Fruit fly (Drosophila melanogaster) whole organism, prepupa: ENCODE data around the gene pit.

Experiments
- CG10631 ChIP-seq: fragments of 200-800 bp; sonication (Bioruptor generic); optimal IDR thresholded peaks from 2 replicates; lab custom pipeline; 2016; ENCODE audit warnings: missing biosample characterization, missing genetic modification characterization
- CG10669 ChIP-seq: fragments of 200-800 bp; sonication (Bioruptor generic); optimal IDR thresholded peaks from 3 replicates; lab custom pipeline; 2018; ENCODE audit warnings: missing biosample characterization, mild to moderate bottlenecking, missing genetic modification characterization, moderate library complexity
- CG11294 ChIP-seq: fragments of 200-800 bp; sonication (Bioruptor generic); IDR thresholded peaks from 2 replicates; pipeline ENCODE4 v1.3.6; 2022; ENCODE audit warnings: missing biosample characterization, missing genetic modification characterization
- CG11762 ChIP-seq: fragments of 200-800 bp; sonication (Bioruptor generic); optimal IDR thresholded peaks from 3 replicates; lab custom pipeline; 2016; ENCODE audit warnings: missing biosample characterization, missing genetic modification characterization; ENCODE audit not compliant: insufficient read depth
- CG11902 ChIP-seq: fragments of 200-800 bp; sonication (Bioruptor generic); optimal IDR thresholded peaks from 3 replicates; lab custom pipeline; 2016; ENCODE audit warnings: missing biosample characterization, missing genetic modification characterization
- CG15336 ChIP-seq: fragments of 200-800 bp; sonication (Bioruptor generic); IDR thresholded peaks from 2 replicates; pipeline ENCODE4 v1.3.6; 2022; ENCODE audit warnings: missing biosample characterization, missing genetic modification characterization
- CG1621 ChIP-seq: fragments of 200-800 bp; sonication (Bioruptor generic); optimal IDR thresholded peaks from 3 replicates; lab custom pipeline; 2018; ENCODE audit warnings: missing biosample characterization, mild to moderate bottlenecking, missing genetic modification characterization
- CG16779 ChIP-seq: fragments of 200-800 bp; sonication (Bioruptor generic); optimal IDR thresholded peaks from 3 replicates; lab custom pipeline; 2017; ENCODE audit warnings: missing biosample characterization, mild to moderate bottlenecking, missing genetic modification characterization
- CG31627 ChIP-seq: fragments of 200-800 bp; sonication (Bioruptor generic); optimal IDR thresholded peaks from 3 replicates; lab custom pipeline; 2016; ENCODE audit warnings: missing biosample characterization, missing genetic modification characterization
- CG32006 ChIP-seq: fragments of 200-800 bp; sonication (Bioruptor generic); optimal IDR thresholded peaks from 3 replicates; lab custom pipeline; 2017; ENCODE audit warnings: missing biosample characterization, mild to moderate bottlenecking, missing genetic modification characterization
- CG34406 ChIP-seq: fragments of 200-800 bp; sonication (Bioruptor generic); optimal IDR thresholded peaks from 3 replicates; lab custom pipeline; 2016; ENCODE audit warnings: missing biosample characterization, missing genetic modification characterization
- CG3919 ChIP-seq: fragments of 200-800 bp; sonication (Bioruptor generic); optimal IDR thresholded peaks from 3 replicates; lab custom pipeline; 2016; ENCODE audit warnings: missing biosample characterization, missing genetic modification characterization
- CG4318 ChIP-seq: fragments of 200-800 bp; sonication (Bioruptor generic); optimal IDR thresholded peaks from 3 replicates; lab custom pipeline; 2017; ENCODE audit warnings: missing biosample characterization, mild to moderate bottlenecking, missing genetic modification characterization
- CG6163 ChIP-seq: fragments of 200-800 bp; sonication (Bioruptor generic); IDR thresholded peaks from 3 replicates; pipeline ENCODE4 v1.3.6; 2022; ENCODE audit warnings: missing biosample characterization, missing genetic modification characterization
- CG6276 ChIP-seq: fragments of 200-800 bp; sonication (Bioruptor generic); optimal IDR thresholded peaks from 2 replicates; lab custom pipeline; 2017; ENCODE audit warnings: missing biosample characterization, mild to moderate bottlenecking, missing genetic modification characterization
- CG6808 ChIP-seq: fragments of 200-800 bp; sonication (Bioruptor generic); optimal IDR thresholded peaks from 3 replicates; lab custom pipeline; 2017; ENCODE audit warnings: missing biosample characterization, missing genetic modification characterization, mild to moderate bottlenecking, moderate library complexity, missing genetic modification reagents
- CG7368 ChIP-seq: fragments of 200-800 bp; sonication (Bioruptor generic); optimal IDR thresholded peaks from 3 replicates; lab custom pipeline; 2016; ENCODE audit warnings: missing biosample characterization, missing genetic modification characterization
- CG8119 ChIP-seq: fragments of 200-800 bp; sonication (Bioruptor generic); IDR thresholded peaks from 3 replicates; pipeline ENCODE4 v1.3.6; 2022; ENCODE audit warnings: missing biosample characterization, missing genetic modification characterization
- CG8319 ChIP-seq: fragments of 200-800 bp; sonication (Bioruptor generic); optimal IDR thresholded peaks from 3 replicates; lab custom pipeline; 2016; ENCODE audit warnings: missing biosample characterization, missing genetic modification characterization
- CG8632 ChIP-seq: fragments of 200-800 bp; sonication (Bioruptor generic); optimal IDR thresholded peaks from 3 replicates; lab custom pipeline; 2016; ENCODE audit warnings: missing biosample characterization, missing genetic modification characterization
- Eip78C ChIP-seq: fragments of 200-800 bp; sonication (Bioruptor generic); peaks from one replicate; lab custom pipeline; 2016; ENCODE audit warnings: missing biosample characterization, missing genetic modification characterization
- Ets21C ChIP-seq: fragments of 200-800 bp; sonication (Bioruptor generic); optimal IDR thresholded peaks from 3 replicates; lab custom pipeline; 2016; ENCODE audit warnings: missing biosample characterization, missing genetic modification characterization
- Ets96B ChIP-seq: fragments of 200-800 bp; optimal IDR thresholded peaks from 2 replicates; lab custom pipeline; 2019; ENCODE audit warnings: missing biosample characterization, mild to moderate bottlenecking, missing genetic modification characterization, moderate library complexity
- Gug ChIP-seq: fragments of 200-800 bp; sonication (Bioruptor generic); IDR thresholded peaks from 2 replicates; pipeline ENCODE4 v1.3.6; 2022; ENCODE audit warnings: missing biosample characterization, missing genetic modification characterization
- Hr38 ChIP-seq: sonication (Bioruptor generic); optimal IDR thresholded peaks from 2 replicates; lab custom pipeline; 2016; ENCODE audit warnings: missing biosample characterization, missing genetic modification characterization
- Hr4 ChIP-seq: fragments of 200-800 bp; sonication (Bioruptor generic); optimal IDR thresholded peaks from 3 replicates; lab custom pipeline; 2016; ENCODE audit warnings: missing biosample characterization, missing genetic modification characterization
- Met ChIP-seq: fragments of 200-800 bp; sonication (Bioruptor generic); optimal IDR thresholded peaks from 3 replicates; lab custom pipeline; 2016; ENCODE audit warnings: missing biosample characterization, missing genetic modification characterization
- OdsH ChIP-seq: fragments of 200-800 bp; sonication (Bioruptor generic); optimal IDR thresholded peaks from 3 replicates; lab custom pipeline; 2016; ENCODE audit warnings: missing biosample characterization, missing genetic modification characterization
- Smox ChIP-seq: fragments of 200-800 bp; sonication (Bioruptor generic); optimal IDR thresholded peaks from 3 replicates; lab custom pipeline; 2016; ENCODE audit warnings: missing biosample characterization, missing genetic modification characterization
- Sox102F ChIP-seq: fragments of 200-800 bp; sonication (Bioruptor generic); optimal IDR thresholded peaks from 2 replicates; lab custom pipeline; 2016; ENCODE audit warnings: missing biosample characterization, mild to moderate bottlenecking, missing genetic modification characterization
- Sox15 ChIP-seq: fragments of 200-800 bp; sonication (Bioruptor generic); optimal IDR thresholded peaks from 3 replicates; lab custom pipeline; 2016; ENCODE audit warnings: missing biosample characterization, missing genetic modification characterization
- achi ChIP-seq: fragments of 200-800 bp; sonication (Bioruptor generic); optimal IDR thresholded peaks from 3 replicates; lab custom pipeline; 2016; ENCODE audit warnings: missing biosample characterization, missing genetic modification characterization
- acj6 ChIP-seq: fragments of 200-800 bp; sonication (Bioruptor generic); optimal IDR thresholded peaks from 3 replicates; lab custom pipeline; 2016; ENCODE audit warnings: missing biosample characterization, missing genetic modification characterization
- eg ChIP-seq: fragments of 200-800 bp; sonication (Bioruptor generic); IDR thresholded peaks from 3 replicates; pipeline ENCODE4 v1.3.6; 2022; ENCODE audit warnings: missing biosample characterization, missing genetic modification characterization
- esn ChIP-seq: fragments of 200-800 bp; sonication (Bioruptor generic); optimal IDR thresholded peaks from 2 replicates; lab custom pipeline; 2016; ENCODE audit warnings: missing biosample characterization, mild to moderate bottlenecking, missing genetic modification characterization, moderate library complexity
- fd59A ChIP-seq: fragments of 200-800 bp; sonication (Bioruptor generic); optimal IDR thresholded peaks from 2 replicates; lab custom pipeline; 2017; ENCODE audit warnings: missing biosample characterization, mild to moderate bottlenecking, missing genetic modification characterization, missing genetic modification reagents
- fd85E ChIP-seq: fragments of 200-800 bp; sonication (Bioruptor generic); optimal IDR thresholded peaks from 3 replicates; lab custom pipeline; 2016; ENCODE audit warnings: missing biosample characterization, missing genetic modification characterization
- lz ChIP-seq: fragments of 200-800 bp; sonication (Bioruptor generic); optimal IDR thresholded peaks from 3 replicates; lab custom pipeline; 2016; ENCODE audit warnings: missing biosample characterization, missing genetic modification characterization
- salr ChIP-seq, 2 experiments: fragments of 200-800 bp; sonication (Bioruptor generic); optimal IDR thresholded peaks; 3 replicates each; lab custom pipeline; 2016 to 2018; ENCODE audit warnings: missing biosample characterization in 2 of 2, missing genetic modification characterization in 2 of 2, mild to moderate bottlenecking in 1 of 2
- spab ChIP-seq: fragments of 200-800 bp; sonication (Bioruptor generic); optimal IDR thresholded peaks from 2 replicates; lab custom pipeline; 2017; ENCODE audit warnings: missing biosample characterization, mild to moderate bottlenecking, missing genetic modification characterization, missing genetic modification reagents
- svp ChIP-seq: fragments of 200-800 bp; sonication (Bioruptor generic); peaks from one replicate; lab custom pipeline; 2016; ENCODE audit warnings: missing biosample characterization, missing genetic modification characterization
- vri ChIP-seq: fragments of 200-800 bp; sonication (Bioruptor generic); optimal IDR thresholded peaks from 3 replicates; lab custom pipeline; 2016; ENCODE audit warnings: missing biosample characterization, mild to moderate bottlenecking, missing genetic modification characterization

Gene pit

DNA sequence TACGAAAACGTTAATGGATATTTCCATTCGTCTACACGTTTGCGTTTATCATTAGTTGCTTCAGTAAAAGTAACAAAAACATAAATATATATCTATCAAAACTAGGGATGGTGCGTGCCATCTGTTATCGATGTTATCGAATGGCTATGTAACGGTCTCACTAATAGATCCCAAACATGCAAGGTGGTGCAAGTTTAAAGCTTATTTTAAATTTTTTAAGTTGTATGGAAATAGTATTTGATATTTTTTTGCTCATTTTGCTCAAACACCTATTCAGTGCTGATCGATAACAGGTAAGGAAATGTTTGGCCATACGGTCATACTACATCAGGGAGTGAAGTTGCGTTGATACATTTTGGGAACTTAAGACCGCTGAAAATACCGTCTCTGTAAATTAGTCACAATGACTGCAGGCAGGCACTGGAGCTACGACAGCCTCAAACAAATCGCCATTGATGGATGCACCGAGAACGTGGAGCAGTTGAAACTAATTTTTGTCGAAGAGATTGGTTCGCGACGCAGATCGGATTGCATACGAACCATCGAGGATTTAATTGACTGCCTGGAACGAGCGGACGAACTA, at the start of gene pit, which contains the start of the genes CG45099, CG6015 and Fadd:
pit (plus strand) TSS at position 139 of the 583 bp plus-strand sequence.
CG45099 (minus strand) TSS at position 127 of the 583 bp plus-strand sequence.
CG6015 (minus strand) TSS at position 127 of the 583 bp plus-strand sequence.
Fadd (plus strand) TSS at position 296 of the 583 bp plus-strand sequence.
- TF ChIP-seq CG32006 (no peak), esn (GFP tag; lab: Kevin White, UChicago) (peak; percentile 30), Sox102F (GFP tag; lab: Kevin White, UChicago) (no peak), Smox (GFP tag; lab: Kevin White, UChicago) (no peak), eg (GFP tag; lab: Robert Waterston, UW) (no peak), CG34406 (GFP tag; lab: Kevin White, UChicago) (no peak), Eip78C (GFP tag; lab: Kevin White, UChicago) (peak; percentile 70), CG11294 (no peak), CG11902 (GFP tag; lab: Kevin White, UChicago) (no peak)
- TF ChIP-seq, all 60 proteins: peak for 2

DNA sequence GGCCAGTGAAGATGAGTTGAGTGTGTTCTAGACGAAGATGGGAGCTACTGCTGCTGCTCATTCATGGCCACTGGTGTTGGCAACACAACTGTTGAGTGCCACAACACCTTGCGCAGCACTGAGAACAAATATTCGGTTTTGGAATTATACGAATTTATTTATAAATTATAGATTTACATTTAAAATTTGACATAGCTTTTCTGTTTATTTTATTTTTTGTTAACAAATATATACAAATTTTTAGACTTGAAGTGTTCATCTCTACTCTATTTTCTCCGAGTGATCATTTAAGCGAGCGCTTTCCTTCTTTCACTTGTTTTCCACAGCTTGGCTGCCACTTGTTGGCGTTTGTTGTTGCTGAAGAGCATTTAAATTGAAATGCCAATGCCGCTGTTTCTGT, 46.6 kb upstream of the pit start:
- TF ChIP-seq Hr4 (GFP tag; lab: Kevin White, UChicago) (peak; percentile 40), svp (GFP tag; lab: Kevin White, UChicago) (peak; percentile 23), salr (GFP tag; optimal IDR thresholded peaks at IDR 0.05; lab: Kevin White, UChicago) (peak in 1 of 2 experiments; percentile 3), Gug (GFP tag; lab: Robert Waterston, UW) (peak; percentile 31; the same call in 1 of the 2 replicates), Eip78C (GFP tag; lab: Kevin White, UChicago) (peak; percentile 70), Sox15 (GFP tag; lab: Kevin White, UChicago) (no peak), CG11762 (no peak), CG10631 (GFP tag; lab: Kevin White, UChicago) (peak; percentile 4), eg (GFP tag; lab: Robert Waterston, UW) (peak; percentile 61; the same call in 2 of the 3 replicates), fd59A (GFP tag; lab: Kevin White, UChicago) (no peak), OdsH (peak; percentile 4), CG6163 (GFP tag; lab: Robert Waterston, UW) (peak; percentile 51; the same call in 2 of the 3 replicates), CG34406 (GFP tag; lab: Kevin White, UChicago) (no peak), CG10669 (GFP tag; lab: Kevin White, UChicago) (no peak), CG6808 (GFP tag; lab: Kevin White, UChicago) (no peak), Hr38 (GFP tag; lab: Kevin White, UChicago) (no peak), CG8319 (no peak), CG16779 (tag; lab: Kevin White, UChicago) (no peak), Ets96B (tag; lab: Kevin White, UChicago) (no peak), Met (GFP tag; lab: Kevin White, UChicago) (no peak), Sox102F (GFP tag; lab: Kevin White, UChicago) (no peak), CG31627 (no peak), CG1621 (tag; lab: Kevin White, UChicago) (no peak), CG15336 (GFP tag; lab: Robert Waterston, UW) (peak; percentile 51), spab (GFP tag; lab: Kevin White, UChicago) (no peak), CG6276 (GFP tag; lab: Kevin White, UChicago) (no peak), achi (peak; percentile 16), acj6 (GFP tag; lab: Kevin White, UChicago) (no peak), CG8632 (GFP tag; lab: Kevin White, UChicago) (no peak), CG4318 (peak; percentile 15), CG3919 (GFP tag; lab: Kevin White, UChicago) (no peak), CG8119 (GFP tag; lab: Robert Waterston, UW) (peak; percentile 57; the same call in 1 of the 3 replicates), lz (no peak), CG32006 (peak; percentile 73), vri (GFP tag; lab: Kevin White, UChicago) (no peak), Ets21C (GFP tag; lab: Kevin White, UChicago) (no peak), Smox (GFP tag; lab: Kevin White, UChicago) (no peak), CG11294 (no peak), CG7368 (GFP tag; lab: Kevin White, UChicago) (no peak), esn (GFP tag; lab: Kevin White, UChicago) (no peak), fd85E (GFP tag; lab: Kevin White, UChicago) (no peak)
- TF ChIP-seq, all 60 proteins: peak for 14
